Worm (Caenorhabditis elegans) whole organism, L4 larva: Measurements from ENCODE around the gene adh-1.

ENCODE experiments used
- F10B5.3 ChIP-seq: sonication (generic microtip); optimal IDR thresholded peaks from 2 replicates; lab custom pipeline; 2016; ENCODE audit warnings: mild to moderate bottlenecking, missing genetic modification characterization, missing compliant biosample characterization
- F44E2.7 ChIP-seq: fragments of 200-800 bp; sonication (Bioruptor generic); IDR thresholded peaks from 2 replicates; pipeline ENCODE4 v2.1.2; 2022; ENCODE audit warnings: missing genetic modification characterization, missing compliant biosample characterization
- F49E8.2 ChIP-seq: sonication (generic microtip); optimal IDR thresholded peaks from 2 replicates; lab custom pipeline; 2016; ENCODE audit warnings: missing compliant biosample characterization, mild to moderate bottlenecking, missing genetic modification characterization, borderline replicate concordance
- T26A8.4 ChIP-seq: fragments of 200-800 bp; sonication (Bioruptor generic); IDR thresholded peaks from 2 replicates; pipeline ENCODE4 v1.3.6; 2022; ENCODE audit warnings: missing genetic modification characterization, missing compliant biosample characterization
- Y105C5A.15 ChIP-seq: fragments of 200-800 bp; sonication (Bioruptor generic); IDR thresholded peaks from 2 replicates; pipeline ENCODE4 v1.3.6; 2022; ENCODE audit warnings: missing genetic modification characterization, missing compliant biosample characterization
- Y75B8A.6 ChIP-seq: fragments of 200-800 bp; sonication (Bioruptor generic); IDR thresholded peaks from 2 replicates; pipeline ENCODE4 v1.3.6; 2022; ENCODE audit warnings: missing genetic modification reagents, missing genetic modification characterization, missing compliant biosample characterization
- ama-1 ChIP-seq: fragments of 150-350 bp; optimal IDR thresholded peaks from 2 replicates; lab custom pipeline; 2014; ENCODE audit warnings: inconsistent platforms, mixed read lengths
- attf-4 ChIP-seq: sonication (generic microtip); optimal IDR thresholded peaks from 3 replicates; lab custom pipeline; 2017; ENCODE audit warnings: missing biosample characterization, missing genetic modification characterization
- ceh-20 ChIP-seq: fragments of 200-800 bp; sonication (Bioruptor generic); IDR thresholded peaks from 2 replicates; pipeline ENCODE4 v1.3.6; 2022; ENCODE audit warnings: missing genetic modification reagents, missing genetic modification characterization, missing compliant biosample characterization
- ceh-44 ChIP-seq: fragments of 200-800 bp; sonication (Bioruptor generic); IDR thresholded peaks from 2 replicates; pipeline ENCODE4 v1.3.6; 2022; ENCODE audit warnings: missing genetic modification reagents, missing genetic modification characterization, missing compliant biosample characterization
- daf-16 ChIP-seq, 3 experiments: sonication (generic microtip); optimal IDR thresholded peaks; 2 replicates each; lab custom pipeline; 2016 to 2017; ENCODE audit warnings: missing genetic modification characterization in 3 of 3, missing genetic modification reagents in 3 of 3, mild to moderate bottlenecking in 2 of 3, missing compliant biosample characterization in 2 of 3, missing biosample characterization in 1 of 3, moderate library complexity in 1 of 3
- dmd-6 ChIP-seq: fragments of 200-800 bp; sonication (Bioruptor generic); IDR thresholded peaks from 2 replicates; pipeline ENCODE4 v1.3.6; 2022; ENCODE audit warnings: missing genetic modification reagents, missing genetic modification characterization, missing compliant biosample characterization
- dmd-8 ChIP-seq: fragments of 200-800 bp; sonication (Bioruptor generic); IDR thresholded peaks from 2 replicates; pipeline ENCODE4 v1.3.6; 2022; ENCODE audit warnings: missing genetic modification characterization, missing compliant biosample characterization
- dpl-1 ChIP-seq: fragments of 150-350 bp; optimal IDR thresholded peaks from 2 replicates; lab custom pipeline; 2014; ENCODE audit warnings: missing biosample characterization, missing genetic modification reagents, missing genetic modification characterization
- dve-1 ChIP-seq: sonication (generic microtip); optimal IDR thresholded peaks from 2 replicates; lab custom pipeline; 2017; ENCODE audit warnings: antibody characterized with exemption, mild to moderate bottlenecking, missing genetic modification characterization, missing compliant biosample characterization; ENCODE audit not compliant: insufficient read depth
- fkh-10 ChIP-seq: fragments of 150-350 bp; optimal IDR thresholded peaks from 2 replicates; lab custom pipeline; 2014; ENCODE audit warnings: missing biosample characterization, missing genetic modification reagents, missing genetic modification characterization
- fos-1 ChIP-seq: fragments of 150-350 bp; optimal IDR thresholded peaks from 2 replicates; lab custom pipeline; 2014; ENCODE audit warnings: missing biosample characterization, missing genetic modification characterization
- jun-1 ChIP-seq: fragments of 150-350 bp; optimal IDR thresholded peaks from 2 replicates; lab custom pipeline; 2014; ENCODE audit warnings: missing biosample characterization, missing genetic modification reagents, missing genetic modification characterization
- lin-29 ChIP-seq: fragments of 200-800 bp; sonication (Bioruptor generic); IDR thresholded peaks from 2 replicates; pipeline ENCODE4 v1.3.6; 2022; ENCODE audit warnings: missing genetic modification reagents, missing genetic modification characterization, missing compliant biosample characterization
- madf-9 ChIP-seq: fragments of 200-800 bp; sonication (Bioruptor generic); conservative IDR thresholded peaks from 2 replicates; pipeline ENCODE4 v1.3.6; 2022; ENCODE audit warnings: missing genetic modification reagents, missing genetic modification characterization, missing compliant biosample characterization
- mdt-29 ChIP-seq: fragments of 200-800 bp; sonication (Bioruptor generic); IDR thresholded peaks from 2 replicates; pipeline ENCODE4 v1.3.6; 2022; ENCODE audit warnings: missing genetic modification reagents, missing genetic modification characterization, missing compliant biosample characterization
- mep-1 ChIP-seq: fragments of 150-350 bp; sonication (generic microtip); optimal IDR thresholded peaks from 3 replicates; lab custom pipeline; 2014; ENCODE audit warnings: missing biosample characterization, missing genetic modification characterization
- mes-2 ChIP-seq: sonication (generic microtip); optimal IDR thresholded peaks from 2 replicates; lab custom pipeline; 2016; ENCODE audit warnings: missing genotype, mild to moderate bottlenecking, missing genetic modification characterization, missing compliant biosample characterization; ENCODE audit not compliant: poor library complexity, severe bottlenecking
- nhr-102 ChIP-seq: sonication (generic microtip); optimal IDR thresholded peaks from 2 replicates; lab custom pipeline; 2016; ENCODE audit warnings: mild to moderate bottlenecking, missing genetic modification characterization, moderate library complexity, missing compliant biosample characterization
- nhr-11 ChIP-seq: fragments of 150-350 bp; optimal IDR thresholded peaks from 2 replicates; lab custom pipeline; 2014; ENCODE audit warnings: missing biosample characterization, missing genetic modification characterization
- nhr-28 ChIP-seq: fragments of 150-350 bp; optimal IDR thresholded peaks from 2 replicates; lab custom pipeline; 2014; ENCODE audit warnings: missing biosample characterization, missing genetic modification characterization
- nhr-76 ChIP-seq: fragments of 150-350 bp; optimal IDR thresholded peaks from 2 replicates; lab custom pipeline; 2014; ENCODE audit warnings: missing biosample characterization, missing genetic modification characterization
- php-3 ChIP-seq: fragments of 200-800 bp; sonication (Bioruptor generic); IDR thresholded peaks from 2 replicates; pipeline ENCODE4 v1.3.6; 2022; ENCODE audit warnings: missing genetic modification reagents, missing genetic modification characterization, missing compliant biosample characterization
- pqm-1 ChIP-seq: sonication (generic microtip); optimal IDR thresholded peaks from 2 replicates; lab custom pipeline; 2017; ENCODE audit warnings: missing biosample characterization, missing genetic modification characterization
- saeg-2 ChIP-seq: fragments of 200-800 bp; sonication (Bioruptor generic); IDR thresholded peaks from 2 replicates; pipeline ENCODE4 v1.3.6; 2022; ENCODE audit warnings: missing genetic modification reagents, missing genetic modification characterization, missing compliant biosample characterization
- skn-1 ChIP-seq: fragments of 150-350 bp; optimal IDR thresholded peaks from 2 replicates; lab custom pipeline; 2014; ENCODE audit warnings: missing biosample characterization, missing genetic modification characterization
- spr-1 ChIP-seq: sonication (generic microtip); optimal IDR thresholded peaks from 2 replicates; lab custom pipeline; 2016; ENCODE audit warnings: mild to moderate bottlenecking, missing genetic modification characterization, missing compliant biosample characterization
- unc-39 ChIP-seq: sonication (generic microtip); optimal IDR thresholded peaks from 2 replicates; lab custom pipeline; 2017; ENCODE audit warnings: missing biosample characterization, missing genetic modification characterization
- vab-7 ChIP-seq: fragments of 200-800 bp; sonication (Bioruptor generic); IDR thresholded peaks from 2 replicates; pipeline ENCODE4 v1.3.6; 2022; ENCODE audit warnings: missing genetic modification reagents, missing genetic modification characterization, missing compliant biosample characterization
- zag-1 ChIP-seq: fragments of 150-350 bp; optimal IDR thresholded peaks from 2 replicates; lab custom pipeline; 2014; ENCODE audit warnings: missing biosample characterization, missing genetic modification characterization
- zfp-3 ChIP-seq: fragments of 200-800 bp; sonication (Bioruptor generic); conservative IDR thresholded peaks from 2 replicates; pipeline ENCODE4 v1.3.6; 2022; ENCODE audit warnings: missing genetic modification reagents, missing genetic modification characterization, missing compliant biosample characterization
- zip-11 ChIP-seq: fragments of 200-800 bp; sonication (Bioruptor generic); IDR thresholded peaks from 2 replicates; pipeline ENCODE4 v1.3.6; 2022; ENCODE audit warnings: missing genetic modification characterization, missing compliant biosample characterization
- ztf-7 ChIP-seq: fragments of 150-350 bp; optimal IDR thresholded peaks from 2 replicates; lab custom pipeline; 2014; ENCODE audit warnings: missing biosample characterization, missing genetic modification characterization

The adh-1 gene

ce11 chrV:11933196-11934028 is 45.4 kb downstream of the adh-1 start, which contains the start of the genes aman-2 and F58H1.3 (continued):
- TF ChIP-seq nhr-28 (tag; lab: Kevin White, UChicago) (peak; percentile 50), ama-1 (lab: Kevin White, UChicago) (no peak), F10B5.3 (tag; lab: Kevin White, UChicago) (no peak), dve-1 (tag; lab: Kevin White, UChicago) (peak; percentile 9), ztf-7 (tag; lab: Kevin White, UChicago) (no peak), nhr-76 (tag; lab: Kevin White, UChicago) (no peak), mes-2 (tag; lab: Kevin White, UChicago) (peak; percentile 65), saeg-2 (GFP tag; lab: Robert Waterston, UW) (no peak), skn-1 (tag; lab: Kevin White, UChicago) (no peak), F44E2.7 (GFP tag; lab: Robert Waterston, UW) (no peak), zfp-3 (no peak), madf-9 (GFP tag; lab: Robert Waterston, UW) (no peak), spr-1 (tag; lab: Kevin White, UChicago) (no peak), ceh-44 (GFP tag; lab: Robert Waterston, UW) (no peak), nhr-102 (no peak), mep-1 (tag; lab: Kevin White, UChicago) (peak; percentile 74), attf-4 (tag; lab: Kevin White, UChicago) (no peak), Y105C5A.15 (GFP tag; lab: Robert Waterston, UW) (no peak), dmd-8 (GFP tag; lab: Robert Waterston, UW) (no peak), jun-1 (tag; lab: Kevin White, UChicago) (no peak), dpl-1 (peak; percentile 27), lin-29 (no peak), zag-1 (tag; lab: Kevin White, UChicago) (no peak), unc-39 (tag; lab: Kevin White, UChicago) (no peak), pqm-1 (tag; lab: Kevin White, UChicago) (no peak), mdt-29 (GFP tag; lab: Robert Waterston, UW) (no peak), fkh-10 (GFP tag; lab: Kevin White, UChicago) (peak; percentile 47), Y75B8A.6 (GFP tag; lab: Robert Waterston, UW) (no peak), zip-11 (GFP tag; lab: Robert Waterston, UW) (no peak)

ce11 chrV:11934848-11935247 is 46.8 kb downstream of the adh-1 start, which contains the start of gene F58H1.8:
TSS of gene F58H1.8 (plus strand) at chrV:11935148.
- TF ChIP-seq T26A8.4 (GFP tag; lab: Robert Waterston, UW) (no peak), F49E8.2 (tag; lab: Kevin White, UChicago) (no peak), vab-7 (GFP tag; lab: Robert Waterston, UW) (no peak), dmd-6 (no peak), skn-1 (tag; lab: Kevin White, UChicago) (no peak), Y105C5A.15 (GFP tag; lab: Robert Waterston, UW) (no peak), nhr-11 (tag; lab: Kevin White, UChicago) (no peak), unc-39 (tag; lab: Kevin White, UChicago) (no peak), daf-16 (GFP tag; optimal IDR thresholded peaks at IDR 0.05; lab: Kevin White, UChicago) (no peak), daf-16 (tag; optimal IDR thresholded peaks at IDR 0.05; lab: Kevin White, UChicago) (no peak), fos-1 (tag; lab: Kevin White, UChicago) (no peak), php-3 (GFP tag; lab: Robert Waterston, UW) (no peak), ceh-20 (no peak)
